Worm (Caenorhabditis elegans) whole organism, young adult: ENCODE results near the gene col-146.

Experiments used
- B0035.1 ChIP-seq: sonication (generic microtip); optimal IDR thresholded peaks from 2 replicates; lab custom pipeline; 2016; ENCODE audit warnings: missing genetic modification characterization, mild to moderate bottlenecking, missing compliant biosample characterization, missing genotype, missing genetic modification reagents
- F52B5.7 ChIP-seq: sonication (generic microtip); optimal IDR thresholded peaks from 2 replicates; lab custom pipeline; 2016; ENCODE audit warnings: mild to moderate bottlenecking, missing genetic modification characterization, missing compliant biosample characterization
- F55B11.4 ChIP-seq: sonication (generic microtip); optimal IDR thresholded peaks from 2 replicates; lab custom pipeline; 2016; ENCODE audit warnings: missing compliant biosample characterization, missing genetic modification characterization, borderline replicate concordance; ENCODE audit not compliant: insufficient read depth
- ZK185.1 ChIP-seq: sonication (generic microtip); optimal IDR thresholded peaks from 2 replicates; lab custom pipeline; 2016; ENCODE audit warnings: mild to moderate bottlenecking, missing genetic modification characterization, missing compliant biosample characterization; ENCODE audit not compliant: poor library complexity, severe bottlenecking
- ama-1 ChIP-seq, 3 experiments: fragments of 150-350 bp in 1 of 3; sonication (generic microtip) in 2 of 3; optimal IDR thresholded peaks; 2 replicates each; lab custom pipeline; 2014 to 2018; ENCODE audit warnings: missing biosample characterization in 2 of 3, missing genetic modification characterization in 2 of 3, missing genetic modification reagents in 2 of 3
- aptf-3 ChIP-seq: fragments of 200-800 bp; sonication (Bioruptor generic); IDR thresholded peaks from 2 replicates; pipeline ENCODE4 v1.3.6; 2022; ENCODE audit warnings: missing genetic modification characterization, missing compliant biosample characterization
- atf-7 ChIP-seq: sonication (generic microtip); optimal IDR thresholded peaks from 2 replicates; lab custom pipeline; 2017; ENCODE audit warnings: mild to moderate bottlenecking, missing genetic modification characterization, missing compliant biosample characterization
- attf-6 ChIP-seq: fragments of 200-800 bp; sonication (Bioruptor generic); IDR thresholded peaks from 2 replicates; pipeline ENCODE4 v1.3.6; 2022; ENCODE audit warnings: missing genetic modification reagents, missing genetic modification characterization, missing compliant biosample characterization
- bed-1 ChIP-seq: fragments of 200-800 bp; sonication (Bioruptor generic); IDR thresholded peaks from 2 replicates; pipeline ENCODE4 v1.3.6; 2022; ENCODE audit warnings: missing genetic modification reagents, missing genetic modification characterization, missing compliant biosample characterization
- ceh-100 ChIP-seq: fragments of 200-800 bp; sonication (Bioruptor generic); IDR thresholded peaks from 2 replicates; pipeline ENCODE4 v1.3.6; 2022; ENCODE audit warnings: missing genetic modification reagents, missing genetic modification characterization, missing compliant biosample characterization
- ceh-91 ChIP-seq: fragments of 200-800 bp; sonication (Bioruptor generic); IDR thresholded peaks from 2 replicates; pipeline ENCODE4 v1.3.6; 2022; ENCODE audit warnings: missing genetic modification reagents, missing genetic modification characterization, missing compliant biosample characterization
- chd-7 ChIP-seq: sonication (generic microtip); optimal IDR thresholded peaks from 2 replicates; lab custom pipeline; 2016; ENCODE audit warnings: mild to moderate bottlenecking, missing genetic modification characterization, moderate library complexity, missing compliant biosample characterization
- dpff-1 ChIP-seq: sonication (generic microtip); optimal IDR thresholded peaks from 2 replicates; lab custom pipeline; 2017; ENCODE audit warnings: mild to moderate bottlenecking, missing genetic modification characterization, missing compliant biosample characterization
- egl-18 ChIP-seq: fragments of 200-800 bp; sonication (Bioruptor generic); IDR thresholded peaks from 2 replicates; pipeline ENCODE4 v1.3.6; 2022; ENCODE audit warnings: missing genetic modification reagents, missing genetic modification characterization, missing compliant biosample characterization
- egl-44 ChIP-seq: fragments of 200-800 bp; sonication (Bioruptor generic); IDR thresholded peaks from 2 replicates; pipeline ENCODE4 v1.3.6; 2022; ENCODE audit warnings: missing genetic modification reagents, missing genetic modification characterization, missing compliant biosample characterization
- egrh-3 ChIP-seq: fragments of 200-800 bp; sonication (Bioruptor generic); IDR thresholded peaks from 2 replicates; pipeline ENCODE4 v1.3.6; 2022; ENCODE audit warnings: missing genetic modification reagents, missing genetic modification characterization, missing compliant biosample characterization
- him-1 ChIP-seq: sonication (generic microtip); optimal IDR thresholded peaks from 2 replicates; lab custom pipeline; 2016; ENCODE audit warnings: missing genotype, missing genetic modification reagents, missing genetic modification characterization, missing compliant biosample characterization
- hlh-26 ChIP-seq: fragments of 200-800 bp; sonication (Bioruptor generic); conservative IDR thresholded peaks from 2 replicates; pipeline ENCODE4 v1.3.6; 2022; ENCODE audit warnings: missing genetic modification reagents, missing genetic modification characterization, missing compliant biosample characterization
- hrde-1 ChIP-seq: sonication (generic microtip); optimal IDR thresholded peaks from 2 replicates; lab custom pipeline; 2016; ENCODE audit warnings: missing genetic modification characterization, mild to moderate bottlenecking, missing compliant biosample characterization, moderate library complexity, missing genotype, missing genetic modification reagents, borderline replicate concordance
- lin-26 ChIP-seq: fragments of 200-800 bp; sonication (Bioruptor generic); IDR thresholded peaks from 2 replicates; pipeline ENCODE4 v1.3.6; 2022; ENCODE audit warnings: missing genetic modification reagents, missing genetic modification characterization, missing compliant biosample characterization
- lsl-1 ChIP-seq: fragments of 200-800 bp; sonication (Bioruptor generic); optimal IDR thresholded peaks from 2 replicates; lab custom pipeline; 2018; ENCODE audit warnings: mild to moderate bottlenecking, missing genetic modification characterization, moderate library complexity, missing compliant biosample characterization
- madf-3 ChIP-seq: fragments of 200-800 bp; sonication (Bioruptor generic); IDR thresholded peaks from 2 replicates; pipeline ENCODE4 v1.3.6; 2022; ENCODE audit warnings: missing genetic modification reagents, missing genetic modification characterization, missing compliant biosample characterization
- mcd-1 ChIP-seq: fragments of 200-800 bp; sonication (Bioruptor generic); IDR thresholded peaks from 2 replicates; pipeline ENCODE4 v1.3.6; 2022; ENCODE audit warnings: missing genetic modification reagents, missing genetic modification characterization, missing compliant biosample characterization
- mes-4 ChIP-seq: sonication (generic microtip); optimal IDR thresholded peaks from 2 replicates; lab custom pipeline; 2016; ENCODE audit warnings: missing genotype, missing genetic modification characterization, missing compliant biosample characterization
- nfya-2 ChIP-seq: fragments of 200-800 bp; sonication (Bioruptor generic); IDR thresholded peaks from 2 replicates; pipeline ENCODE4 v1.3.6; 2022; ENCODE audit warnings: missing genetic modification reagents, missing genetic modification characterization, missing compliant biosample characterization
- nfyb-1 ChIP-seq: fragments of 200-800 bp; sonication (Bioruptor generic); IDR thresholded peaks from 2 replicates; pipeline ENCODE4 v1.3.6; 2022; ENCODE audit warnings: missing genetic modification reagents, missing genetic modification characterization, missing compliant biosample characterization
- nhr-120 ChIP-seq: fragments of 200-800 bp; sonication (Bioruptor generic); IDR thresholded peaks from 2 replicates; pipeline ENCODE4 v1.3.6; 2022; ENCODE audit warnings: missing genetic modification characterization, missing compliant biosample characterization
- nhr-80 ChIP-seq: sonication (generic microtip); optimal IDR thresholded peaks from 2 replicates; lab custom pipeline; 2016; ENCODE audit warnings: missing genetic modification characterization, missing compliant biosample characterization
- nhr-90 ChIP-seq: sonication (generic microtip); optimal IDR thresholded peaks from 2 replicates; lab custom pipeline; 2016; ENCODE audit warnings: missing genotype, mild to moderate bottlenecking, missing genetic modification characterization, missing compliant biosample characterization
- rec-8 ChIP-seq, 2 experiments: sonication (generic microtip); optimal IDR thresholded peaks; 2 replicates each; lab custom pipeline; 2016; ENCODE audit warnings: mild to moderate bottlenecking in 2 of 2, missing genetic modification characterization in 2 of 2, missing genetic modification reagents in 2 of 2, missing genotype in 2 of 2, missing biosample characterization in 1 of 2, missing compliant biosample characterization in 1 of 2, moderate library complexity in 1 of 2
- rpc-1 ChIP-seq, 2 experiments: fragments of 150-350 bp in 1 of 2; sonication (generic microtip) in 1 of 2; optimal IDR thresholded peaks; 2 replicates each; lab custom pipeline; 2014 to 2018; ENCODE audit warnings: missing biosample characterization in 1 of 2, missing genetic modification characterization in 1 of 2, missing genetic modification reagents in 1 of 2, missing genotype in 1 of 2
- snpc-3.4 ChIP-seq: sonication (generic microtip); optimal IDR thresholded peaks from 2 replicates; lab custom pipeline; 2017; ENCODE audit warnings: missing genetic modification characterization, mild to moderate bottlenecking, missing compliant biosample characterization, antibody characterized with exemption, moderate library complexity, missing genotype, missing genetic modification reagents
- sptf-2 ChIP-seq: fragments of 200-800 bp; sonication (Bioruptor generic); optimal IDR thresholded peaks from 2 replicates; lab custom pipeline; 2018; ENCODE audit warnings: mild to moderate bottlenecking, missing genetic modification characterization, missing compliant biosample characterization
- unc-62 ChIP-seq: fragments of 150-350 bp; optimal IDR thresholded peaks from 2 replicates; lab custom pipeline; 2014; ENCODE audit warnings: missing biosample characterization, missing genetic modification reagents, missing genetic modification characterization
- zfh-2 ChIP-seq: fragments of 200-800 bp; sonication (Bioruptor generic); conservative IDR thresholded peaks from 2 replicates; pipeline ENCODE4 v1.3.6; 2022; ENCODE audit warnings: missing genetic modification reagents, missing genetic modification characterization, missing compliant biosample characterization
- ztf-28 ChIP-seq: fragments of 200-800 bp; sonication (Bioruptor generic); IDR thresholded peaks from 2 replicates; pipeline ENCODE4 v1.3.6; 2022; ENCODE audit warnings: missing genetic modification reagents, missing genetic modification characterization, missing compliant biosample characterization

col-146 gene

DNA sequence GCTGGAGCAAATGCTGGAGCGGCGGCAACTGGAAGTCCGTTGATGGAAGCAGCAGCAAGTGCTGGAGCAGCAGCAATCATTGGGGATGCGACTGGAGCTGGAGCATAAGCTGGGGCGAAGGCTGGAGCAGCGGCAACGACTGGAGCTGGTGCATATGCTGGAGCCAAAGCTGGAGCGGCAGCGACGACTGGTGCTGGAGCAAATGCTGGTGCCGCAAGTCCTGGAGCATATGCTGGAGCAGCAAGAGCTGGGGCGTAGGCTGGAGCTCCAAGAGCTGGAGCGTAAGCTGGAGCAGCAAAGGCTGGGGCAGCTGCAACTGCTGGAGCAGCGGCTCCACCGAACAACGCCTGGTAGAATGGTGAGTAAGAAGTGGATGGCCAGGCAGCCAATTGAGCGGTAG is 11.3 kb upstream of the col-146 start:
- TF ChIP-seq F52B5.7 (tag; lab: Kevin White, UChicago) (peak; percentile 18), bed-1 (GFP tag; lab: Robert Waterston, UW) (no peak), lin-26 (GFP tag; lab: Robert Waterston, UW) (peak; percentile 53; the same call in 1 of the 2 replicates), egl-18 (0 out of 2 replicates have a peak, but pooled peaks have one; percentile 38), chd-7 (tag; lab: Kevin White, UChicago) (peak; percentile 40), ceh-100 (GFP tag; lab: Robert Waterston, UW) (no peak), egrh-3 (GFP tag; lab: Robert Waterston, UW) (peak; percentile 92), B0035.1 (no peak), zfh-2 (GFP tag; lab: Robert Waterston, UW) (peak; percentile 96)
- TF ChIP-seq, all 124 proteins: peak for 6

ce11 chrV:9618919-9619318 is 10.8 kb upstream of the col-146 start, which contains the start of gene idpc-7:
idpc-7 (minus strand) TSS chrV:9619019.
- no peak for TF ChIP-seq nfya-2 (GFP tag; lab: Robert Waterston, UW)
- no peak for TF ChIP-seq mcd-1
- TF ChIP-seq atf-7 (tag; lab: Kevin White, UChicago), result no peak
- TF ChIP-seq ceh-100 (GFP tag; lab: Robert Waterston, UW), result no peak
- TF ChIP-seq lsl-1, result no peak
- TF ChIP-seq hlh-26 (GFP tag; lab: Robert Waterston, UW), result no peak
- TF ChIP-seq ztf-28 (GFP tag; lab: Robert Waterston, UW), result no peak
- TF ChIP-seq unc-62 (GFP tag; lab: Kevin White, UChicago), result no peak
- no peak for TF ChIP-seq nhr-120 (GFP tag; lab: Robert Waterston, UW)
- TF ChIP-seq hrde-1 (tag; lab: Kevin White, UChicago), result no peak
- TF ChIP-seq rpc-1 (optimal IDR thresholded peaks at IDR 0.05; lab: Kevin White, UChicago), result no peak
- TF ChIP-seq rpc-1 (tag; optimal IDR thresholded peaks at IDR 0.05; lab: Kevin White, UChicago), result no peak
- no peak for TF ChIP-seq attf-6
- no peak for TF ChIP-seq rec-8 (tag; optimal IDR thresholded peaks at IDR 0.05; lab: Kevin White, UChicago)
- TF ChIP-seq ama-1 (optimal IDR thresholded peaks at IDR 0.05; lab: Kevin White, UChicago), result no peak
- no peak for TF ChIP-seq ama-1 (GFP tag; optimal IDR thresholded peaks at IDR 0.05; lab: Kevin White, UChicago)
- TF ChIP-seq F55B11.4 (tag; lab: Kevin White, UChicago), result no peak
- TF ChIP-seq ceh-91 (GFP tag; lab: Robert Waterston, UW), result no peak

- TF ChIP-seq lsl-1, result no peak
- TF ChIP-seq rpc-1 (optimal IDR thresholded peaks at IDR 0.05; lab: Kevin White, UChicago), result no peak
- no peak for TF ChIP-seq rpc-1 (tag; optimal IDR thresholded peaks at IDR 0.05; lab: Kevin White, UChicago)
- TF ChIP-seq ZK185.1 (tag; lab: Kevin White, UChicago), result no peak
- TF ChIP-seq nhr-80 (tag; lab: Kevin White, UChicago), result no peak
- no peak for TF ChIP-seq sptf-2 (GFP tag; lab: Kevin White, UChicago)
- TF ChIP-seq dpff-1 (tag; lab: Kevin White, UChicago), result no peak
- no peak for TF ChIP-seq rec-8 (tag; optimal IDR thresholded peaks at IDR 0.05; lab: Kevin White, UChicago)
- no peak for TF ChIP-seq nhr-90
- no peak for TF ChIP-seq ceh-100 (GFP tag; lab: Robert Waterston, UW)
- TF ChIP-seq snpc-3.4 (tag; lab: Kevin White, UChicago), result no peak
- TF ChIP-seq hrde-1 (tag; lab: Kevin White, UChicago), result no peak
- TF ChIP-seq ama-1 (optimal IDR thresholded peaks at IDR 0.05; lab: Kevin White, UChicago), result no peak
- no peak for TF ChIP-seq ama-1 (GFP tag; optimal IDR thresholded peaks at IDR 0.05; lab: Kevin White, UChicago)
- TF ChIP-seq, all 124 proteins: peak for 0
Observed at ce11 chrV:9619850-9620249, 9.9 kb upstream of the col-146 start, which contains the start of gene idpc-6. idpc-6 (plus strand) TSS chrV:9620150.

DNA sequence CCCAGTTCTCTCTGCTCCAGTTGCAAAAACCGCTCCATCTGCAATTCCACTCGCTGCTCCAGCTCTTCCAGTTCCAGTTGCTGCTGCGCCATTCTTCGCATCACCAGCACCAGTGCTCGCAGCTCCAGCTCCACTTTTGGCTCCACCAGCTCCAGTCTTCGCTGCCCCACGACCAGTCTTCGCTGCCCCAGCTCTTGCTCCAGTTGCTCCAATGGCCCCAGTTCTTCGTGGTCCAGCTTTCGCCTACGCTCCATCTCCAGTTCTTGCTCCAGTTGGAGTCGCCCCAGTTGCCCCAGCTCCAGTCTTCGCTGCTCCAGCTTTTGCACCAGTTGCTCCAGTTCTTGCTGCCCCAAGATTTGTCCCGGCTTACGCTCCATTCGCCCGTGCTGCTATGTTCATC is 9.3 kb upstream of the col-146 start:
- TF ChIP-seq madf-3 (GFP tag; lab: Robert Waterston, UW) (0 out of 2 replicates have a peak, but pooled peaks have one; percentile 23), egl-44 (GFP tag; lab: Robert Waterston, UW) (no peak), aptf-3 (GFP tag; lab: Robert Waterston, UW) (0 out of 2 replicates have a peak, but pooled peaks have one; percentile 61), mes-4 (no peak), nfyb-1 (GFP tag; lab: Robert Waterston, UW) (0 out of 2 replicates have a peak, but pooled peaks have one; percentile 35), zfh-2 (GFP tag; lab: Robert Waterston, UW) (peak; percentile 84), nhr-120 (GFP tag; lab: Robert Waterston, UW) (0 out of 2 replicates have a peak, but pooled peaks have one; percentile 41), egrh-3 (GFP tag; lab: Robert Waterston, UW) (peak; percentile 86), chd-7 (tag; lab: Kevin White, UChicago) (no peak), him-1 (tag; lab: Kevin White, UChicago) (no peak), hrde-1 (tag; lab: Kevin White, UChicago) (no peak)
